In the genomic region with DNA sequence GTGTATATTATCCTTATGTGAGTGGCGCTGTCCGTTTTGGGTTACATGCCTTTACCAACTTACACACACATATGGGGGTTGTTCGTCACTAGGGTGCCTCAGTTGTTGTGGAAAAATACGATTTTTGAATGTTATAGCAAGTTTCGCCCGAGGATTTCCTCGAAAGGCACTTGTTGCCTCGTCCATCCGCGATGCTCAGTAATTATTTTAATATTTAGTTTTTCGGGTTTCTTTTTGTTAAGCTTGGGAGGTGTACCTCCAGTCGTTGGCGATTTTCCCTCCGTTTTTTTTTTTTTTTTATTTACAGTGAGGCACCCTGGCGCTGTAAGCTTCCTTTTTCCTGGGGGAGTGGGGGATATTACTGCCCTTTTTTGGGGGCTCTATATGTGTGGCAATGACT, we compare ENCODE assay signal across 5 fruit fly cellular contexts.
A peak's percentile ranks its signal among the peaks of the same experiment; 100 is the strongest.
TF ChIP-seq lines count a peak whose summit lies in the region.

No protein-coding gene starts in this region.

- peak; percentile 13 for TF ChIP-seq CTCF in whole organism, embryonic (GFP tag; optimal IDR thresholded peaks at IDR 0.05; lab: Kevin White, UChicago)

TF ChIP-seq in whole organism, adult, 20 proteins besides CTCF, POLR2A, EP300 and RAD21 (continues in another document):
- TF ChIP-seq CG1620 (GFP tag; optimal IDR thresholded peaks at IDR 0.05; lab: Kevin White, UChicago) (no peak), cnc (optimal IDR thresholded peaks at IDR 0.05; lab: Kevin White, UChicago) (no peak), bab1 (GFP tag; optimal IDR thresholded peaks at IDR 0.05; lab: Kevin White, UChicago) (peak; percentile 20), Clk (GFP tag; optimal IDR thresholded peaks at IDR 0.05; lab: Kevin White, UChicago) (peak; percentile 27), Crg-1 (GFP tag; optimal IDR thresholded peaks at IDR 0.05; lab: Kevin White, UChicago) (peak; percentile 38), ovo (GFP tag; optimal IDR thresholded peaks at IDR 0.05; lab: Kevin White, UChicago) (peak; percentile 14), cic (GFP tag; optimal IDR thresholded peaks at IDR 0.05; lab: Kevin White, UChicago) (no peak), CG7101 (tag; optimal IDR thresholded peaks at IDR 0.05; lab: Kevin White, UChicago) (peak; percentile 70), toe (GFP tag; optimal IDR thresholded peaks at IDR 0.05; lab: Kevin White, UChicago) (peak; percentile 60), CG7045 (GFP tag; optimal IDR thresholded peaks at IDR 0.05; lab: Kevin White, UChicago) (peak; percentile 57), Mnt (GFP tag; optimal IDR thresholded peaks at IDR 0.05; lab: Kevin White, UChicago) (peak; percentile 44), CG14711 (tag; optimal IDR thresholded peaks at IDR 0.05; lab: Kevin White, UChicago) (peak; percentile 45), CG33017 (tag; optimal IDR thresholded peaks at IDR 0.05; lab: Kevin White, UChicago) (peak; percentile 60), pad (GFP tag; optimal IDR thresholded peaks at IDR 0.05; lab: Kevin White, UChicago) (no peak), CG11617 (GFP tag; optimal IDR thresholded peaks at IDR 0.05; lab: Kevin White, UChicago) (peak; percentile 63), CG5204 (GFP tag; optimal IDR thresholded peaks at IDR 0.05; lab: Kevin White, UChicago) (peak; percentile 70), Hr96 (GFP tag; optimal IDR thresholded peaks at IDR 0.05; lab: Kevin White, UChicago) (no peak)

TF ChIP-seq in whole organism, embryonic, 481 proteins besides CTCF, POLR2A, EP300 and RAD21 (continues in another document):
- TF ChIP-seq lbe (GFP tag; optimal IDR thresholded peaks at IDR 0.05; lab: Kevin White, UChicago) (peak; percentile 7), gem (tag; optimal IDR thresholded peaks at IDR 0.05; lab: Kevin White, UChicago) (peak; percentile 79), CG2129 (GFP tag; IDR thresholded peaks at IDR 0.05; lab: Robert Waterston, UW; ENCODE audit: partially characterized antibody) (no peak), z (GFP tag; IDR thresholded peaks at IDR 0.05; lab: Robert Waterston, UW) (no peak), Six4 (GFP tag; optimal IDR thresholded peaks at IDR 0.05; lab: Kevin White, UChicago) (peak; percentile 34), en (GFP tag; optimal IDR thresholded peaks at IDR 0.05; lab: Kevin White, UChicago) (peak; percentile 9), chm (GFP tag; IDR thresholded peaks at IDR 0.05; lab: Robert Waterston, UW) (peak; percentile 49; the same call in 1 of the 2 replicates), CG14710 (tag; optimal IDR thresholded peaks at IDR 0.05; lab: Kevin White, UChicago) (peak; percentile 49), B-H2 (GFP tag; optimal IDR thresholded peaks at IDR 0.05; lab: Kevin White, UChicago) (peak; percentile 84), mirr (GFP tag; optimal IDR thresholded peaks at IDR 0.05; lab: Kevin White, UChicago) (peak; percentile 35), bcd (GFP tag; optimal IDR thresholded peaks at IDR 0.05; lab: Kevin White, UChicago) (peak; percentile 65), ewg (GFP tag; optimal IDR thresholded peaks at IDR 0.05; lab: Kevin White, UChicago) (peak; percentile 50), schlank (tag; optimal IDR thresholded peaks at IDR 0.05; lab: Kevin White, UChicago) (peak; percentile 53), BtbVII (GFP tag; optimal IDR thresholded peaks at IDR 0.05; lab: Kevin White, UChicago) (peak; percentile 73), Bdp1 (GFP tag; optimal IDR thresholded peaks at IDR 0.05; lab: Kevin White, UChicago) (peak; percentile 42), CG12659 (GFP tag; optimal IDR thresholded peaks at IDR 0.05; lab: Kevin White, UChicago) (peak; percentile 72), Sox102F (GFP tag; optimal IDR thresholded peaks at IDR 0.05; lab: Kevin White, UChicago) (peak; percentile 64)

TF ChIP-seq in whole organism, prepupa, 60 proteins besides CTCF, POLR2A, EP300 and RAD21 (continues in another document):
- TF ChIP-seq CG1621 (tag; optimal IDR thresholded peaks at IDR 0.05; lab: Kevin White, UChicago) (peak; percentile 55), CG6808 (GFP tag; optimal IDR thresholded peaks at IDR 0.05; lab: Kevin White, UChicago) (peak; percentile 78), Eip93F (GFP tag; optimal IDR thresholded peaks at IDR 0.05; lab: Kevin White, UChicago) (peak; percentile 44), lz (GFP tag; optimal IDR thresholded peaks at IDR 0.05; lab: Kevin White, UChicago) (peak; percentile 81), dsx (GFP tag; optimal IDR thresholded peaks at IDR 0.05; lab: Kevin White, UChicago; ENCODE audit: poor library complexity, severe bottlenecking) (peak; percentile 68), CG16779 (tag; optimal IDR thresholded peaks at IDR 0.05; lab: Kevin White, UChicago) (peak; percentile 64), fkh (GFP tag; optimal IDR thresholded peaks at IDR 0.05; lab: Kevin White, UChicago) (no peak), CG4318 (GFP tag; optimal IDR thresholded peaks at IDR 0.05; lab: Kevin White, UChicago) (no peak), CG10631 (GFP tag; optimal IDR thresholded peaks at IDR 0.05; lab: Kevin White, UChicago) (peak; percentile 70), CG8119 (GFP tag; IDR thresholded peaks at IDR 0.05; lab: Robert Waterston, UW) (peak; percentile 85), CG10669 (GFP tag; optimal IDR thresholded peaks at IDR 0.05; lab: Kevin White, UChicago) (peak; percentile 71), Met (GFP tag; optimal IDR thresholded peaks at IDR 0.05; lab: Kevin White, UChicago) (peak; percentile 86), Blimp-1 (GFP tag; optimal IDR thresholded peaks at IDR 0.05; lab: Kevin White, UChicago) (no peak), CG6163 (GFP tag; IDR thresholded peaks at IDR 0.05; lab: Robert Waterston, UW) (peak; percentile 82), fd59A (GFP tag; optimal IDR thresholded peaks at IDR 0.05; lab: Kevin White, UChicago) (peak; percentile 68), eg (GFP tag; IDR thresholded peaks at IDR 0.05; lab: Robert Waterston, UW) (peak; percentile 82), vri (GFP tag; optimal IDR thresholded peaks at IDR 0.05; lab: Kevin White, UChicago) (peak; percentile 71), esn (GFP tag; optimal IDR thresholded peaks at IDR 0.05; lab: Kevin White, UChicago) (peak; percentile 86)

TF ChIP-seq in whole organism, pupa, 21 proteins besides CTCF, POLR2A, EP300 and RAD21 (continues in another document):
- peak; percentile 76 for TF ChIP-seq fd96Ca (GFP tag; IDR thresholded peaks at IDR 0.05; lab: Robert Waterston, UW)
- TF ChIP-seq CG14655 (GFP tag; optimal IDR thresholded peaks at IDR 0.05; lab: Kevin White, UChicago) = peak; percentile 69
- TF ChIP-seq CG13204 (GFP tag; optimal IDR thresholded peaks at IDR 0.05; lab: Kevin White, UChicago) = peak; percentile 53
- peak; percentile 61 for TF ChIP-seq CG8301 (tag; optimal IDR thresholded peaks at IDR 0.05; lab: Kevin White, UChicago)
- TF ChIP-seq CG4496 (GFP tag; IDR thresholded peaks at IDR 0.05; lab: Robert Waterston, UW) = peak; percentile 77
- TF ChIP-seq CG9948 (tag; optimal IDR thresholded peaks at IDR 0.05; lab: Kevin White, UChicago) = peak; percentile 66
- TF ChIP-seq Pif1B (GFP tag; optimal IDR thresholded peaks at IDR 0.05; lab: Kevin White, UChicago) = peak; percentile 66
- TF ChIP-seq D1 (tag; optimal IDR thresholded peaks at IDR 0.05; lab: Kevin White, UChicago) = no peak
- TF ChIP-seq EcR (GFP tag; optimal IDR thresholded peaks at IDR 0.05; lab: Kevin White, UChicago) = no peak
- 0 out of 2 replicates have a peak, but pooled peaks have one; percentile 17 for TF ChIP-seq rn (GFP tag; IDR thresholded peaks at IDR 0.05; lab: Robert Waterston, UW)
- peak; percentile 67 for TF ChIP-seq CG12605 (GFP tag; IDR thresholded peaks at IDR 0.05; lab: Robert Waterston, UW)
- TF ChIP-seq CG32121 (GFP tag; IDR thresholded peaks at IDR 0.05; lab: Robert Waterston, UW) = peak; percentile 66
- TF ChIP-seq CG17806 (tag; optimal IDR thresholded peaks at IDR 0.05; lab: Kevin White, UChicago) = peak; percentile 63
- peak; percentile 31 for TF ChIP-seq gl (tag; optimal IDR thresholded peaks at IDR 0.05; lab: Kevin White, UChicago)
- TF ChIP-seq Pif1A (GFP tag; optimal IDR thresholded peaks at IDR 0.05; lab: Kevin White, UChicago) = peak; percentile 80
- peak; percentile 71 for TF ChIP-seq Snoo (tag; optimal IDR thresholded peaks at IDR 0.05; lab: Kevin White, UChicago)
- peak; percentile 55 for TF ChIP-seq CG34367 (tag; optimal IDR thresholded peaks at IDR 0.05; lab: Kevin White, UChicago)
- peak; percentile 77 for TF ChIP-seq CG8159 (tag; optimal IDR thresholded peaks at IDR 0.05; lab: Kevin White, UChicago)
- peak; percentile 74 for TF ChIP-seq Ets98B (GFP tag; IDR thresholded peaks at IDR 0.05; lab: Robert Waterston, UW)
- peak; percentile 75 for TF ChIP-seq CG15710 (tag; optimal IDR thresholded peaks at IDR 0.05; lab: Kevin White, UChicago)

TF ChIP-seq in whole organism, wandering third instar larva, 38 proteins besides CTCF, POLR2A, EP300 and RAD21 (continues in another document):
- TF ChIP-seq Hnf4 (GFP tag; optimal IDR thresholded peaks at IDR 0.05; lab: Kevin White, UChicago) = peak; percentile 28
- TF ChIP-seq OdsH (GFP tag; optimal IDR thresholded peaks at IDR 0.05; lab: Kevin White, UChicago) = peak; percentile 67
- TF ChIP-seq CrebA (GFP tag; optimal IDR thresholded peaks at IDR 0.05; lab: Kevin White, UChicago; ENCODE audit: borderline replicate concordance) = no peak
- TF ChIP-seq HLH106 (tag; optimal IDR thresholded peaks at IDR 0.05; lab: Kevin White, UChicago) = peak; percentile 67
- TF ChIP-seq Sp1 (GFP tag; optimal IDR thresholded peaks at IDR 0.05; lab: Kevin White, UChicago) = peak; percentile 82
- TF ChIP-seq CG32264 (GFP tag; optimal IDR thresholded peaks at IDR 0.05; lab: Kevin White, UChicago) = peak; percentile 45
- peak; percentile 71 for TF ChIP-seq h (GFP tag; optimal IDR thresholded peaks at IDR 0.05; lab: Kevin White, UChicago)
- no peak for TF ChIP-seq brk (GFP tag; optimal IDR thresholded peaks at IDR 0.05; lab: Kevin White, UChicago)
- TF ChIP-seq foxo (GFP tag; optimal IDR thresholded peaks at IDR 0.05; lab: Kevin White, UChicago) = peak in 1 of 2 experiments; percentile 75
- no peak for TF ChIP-seq Dfd (GFP tag; optimal IDR thresholded peaks at IDR 0.05; lab: Kevin White, UChicago)
- peak; percentile 28 for TF ChIP-seq sv (GFP tag; optimal IDR thresholded peaks at IDR 0.05; lab: Kevin White, UChicago)
- TF ChIP-seq br (GFP tag; optimal IDR thresholded peaks at IDR 0.05; lab: Kevin White, UChicago) = peak; percentile 79
- TF ChIP-seq Mio (GFP tag; optimal IDR thresholded peaks at IDR 0.05; lab: Kevin White, UChicago) = no peak
- peak; percentile 38 for TF ChIP-seq woc (GFP tag; optimal IDR thresholded peaks at IDR 0.05; lab: Kevin White, UChicago)
- TF ChIP-seq psq (GFP tag; optimal IDR thresholded peaks at IDR 0.05; lab: Kevin White, UChicago) = peak; percentile 30
- peak; percentile 74 for TF ChIP-seq rgr (GFP tag; optimal IDR thresholded peaks at IDR 0.05; lab: Kevin White, UChicago)
- TF ChIP-seq usp (GFP tag; optimal IDR thresholded peaks at IDR 0.05; lab: Kevin White, UChicago) = no peak
- no peak for TF ChIP-seq tai (GFP tag; optimal IDR thresholded peaks at IDR 0.05; lab: Kevin White, UChicago)
- peak; percentile 70 for TF ChIP-seq ey (GFP tag; optimal IDR thresholded peaks at IDR 0.05; lab: Kevin White, UChicago)
- peak; percentile 40 for TF ChIP-seq dmrt93B (GFP tag; optimal IDR thresholded peaks at IDR 0.05; lab: Kevin White, UChicago)
- peak; percentile 32 for TF ChIP-seq CG9705 (GFP tag; optimal IDR thresholded peaks at IDR 0.05; lab: Kevin White, UChicago)
- TF ChIP-seq Hr83 (GFP tag; optimal IDR thresholded peaks at IDR 0.05; lab: Kevin White, UChicago; ENCODE audit: poor library complexity, severe bottlenecking) = no peak
